Worm (Caenorhabditis elegans) whole organism, young adult: Measurements from ENCODE around the gene Y76A2B.4.
"Not testable (repeated sequence)": the region's sequence is repeated elsewhere in the genome, so short reads cannot be mapped to it uniquely, and the experiment has no call there.

Experiments used
- F52B5.7 ChIP-seq: sonication (generic microtip); optimal IDR thresholded peaks from 2 replicates; lab custom pipeline; 2016; ENCODE audit warnings: mild to moderate bottlenecking, missing genetic modification characterization, missing compliant biosample characterization
- bed-2 ChIP-seq: fragments of 200-800 bp; sonication (Bioruptor generic); IDR thresholded peaks from 2 replicates; pipeline ENCODE4 v1.3.6; 2022; ENCODE audit warnings: missing genetic modification reagents, missing genetic modification characterization, missing compliant biosample characterization
- ceh-27 ChIP-seq: fragments of 200-800 bp; sonication (Bioruptor generic); optimal IDR thresholded peaks from 2 replicates; lab custom pipeline; 2018; ENCODE audit warnings: mild to moderate bottlenecking, missing genetic modification characterization, moderate library complexity, missing compliant biosample characterization
- ceh-79 ChIP-seq: sonication (generic microtip); optimal IDR thresholded peaks from 2 replicates; lab custom pipeline; 2017; ENCODE audit warnings: mild to moderate bottlenecking, missing genetic modification characterization, missing compliant biosample characterization
- dox-1 ChIP-seq: fragments of 200-800 bp; sonication (Bioruptor generic); IDR thresholded peaks from 2 replicates; pipeline ENCODE4 v1.3.6; 2022; ENCODE audit warnings: missing genetic modification reagents, missing genetic modification characterization, missing compliant biosample characterization
- lag-1 ChIP-seq: fragments of 200-800 bp; sonication (Bioruptor generic); IDR thresholded peaks from 2 replicates; pipeline ENCODE4 v1.3.6; 2022; ENCODE audit warnings: missing genetic modification reagents, missing genetic modification characterization, missing compliant biosample characterization
- lin-35 ChIP-seq, 3 experiments: fragments of 150-350 bp in 2 of 3; sonication (generic microtip) in 1 of 3; optimal IDR thresholded peaks; 2 replicates each; lab custom pipeline; 2014 to 2018; ENCODE audit warnings: missing biosample characterization in 3 of 3, missing genetic modification characterization in 3 of 3, missing genetic modification reagents in 3 of 3
- madf-10 ChIP-seq: sonication (generic microtip); optimal IDR thresholded peaks from 2 replicates; lab custom pipeline; 2016; ENCODE audit warnings: mild to moderate bottlenecking, missing genetic modification characterization, missing compliant biosample characterization
- pbrm-1 ChIP-seq: fragments of 200-800 bp; sonication (Bioruptor generic); IDR thresholded peaks from 2 replicates; pipeline ENCODE4 v1.3.6; 2022; ENCODE audit warnings: missing genetic modification reagents, missing genetic modification characterization, missing compliant biosample characterization
- sptf-2 ChIP-seq: fragments of 200-800 bp; sonication (Bioruptor generic); optimal IDR thresholded peaks from 2 replicates; lab custom pipeline; 2018; ENCODE audit warnings: mild to moderate bottlenecking, missing genetic modification characterization, missing compliant biosample characterization
- zim-3 ChIP-seq: sonication (generic microtip); optimal IDR thresholded peaks from 2 replicates; lab custom pipeline; 2017; ENCODE audit warnings: mild to moderate bottlenecking, missing genetic modification characterization, moderate library complexity, missing compliant biosample characterization
- ztf-22 ChIP-seq: fragments of 200-800 bp; sonication (Bioruptor generic); optimal IDR thresholded peaks from 2 replicates; lab custom pipeline; 2018; ENCODE audit warnings: mild to moderate bottlenecking, missing genetic modification characterization, moderate library complexity, missing compliant biosample characterization
- ztf-3 ChIP-seq: fragments of 200-800 bp; sonication (Bioruptor generic); optimal IDR thresholded peaks from 2 replicates; lab custom pipeline; 2018; ENCODE audit warnings: mild to moderate bottlenecking, missing genetic modification characterization, missing compliant biosample characterization

Y76A2B.4 gene

DNA sequence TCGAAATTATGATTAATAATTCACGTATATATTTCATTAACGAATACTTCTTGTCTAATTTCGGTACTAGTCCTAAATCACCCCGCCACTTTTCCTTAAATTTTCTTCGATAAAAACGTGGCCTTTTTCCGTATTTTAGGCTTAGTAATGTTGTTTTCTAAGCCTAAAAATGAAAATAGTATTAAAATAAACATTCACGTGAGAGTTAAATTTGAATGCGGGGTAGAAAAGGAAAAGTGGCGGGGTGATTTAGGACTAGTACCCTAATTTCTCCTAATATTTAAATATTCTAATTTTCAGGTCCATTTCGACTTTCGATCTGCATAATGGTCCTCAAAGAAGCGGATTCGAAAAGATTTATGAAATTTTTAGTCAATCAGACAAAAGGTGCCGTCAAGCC is 47.7 kb downstream of the Y76A2B.4 start, which contains the start of gene T28A8.6:
T28A8.6 (plus strand) TSS at position 301 of the 400 bp plus-strand sequence.
- TF ChIP-seq madf-10; bed-2 (GFP tag; lab: Robert Waterston, UW); sptf-2 (GFP tag; lab: Kevin White, UChicago): not testable (repeated sequence)
- TF ChIP-seq, all 124 proteins: peak for 0; not testable (repeated sequence) for 124

- TF ChIP-seq F52B5.7 (tag; lab: Kevin White, UChicago) (no peak), dox-1 (GFP tag; lab: Robert Waterston, UW) (no peak), zim-3 (no peak), ceh-27 (GFP tag; lab: Kevin White, UChicago) (no peak), lin-35 (GFP tag; optimal IDR thresholded peaks at IDR 0.05; lab: Kevin White, UChicago) (no peak), pbrm-1 (no peak), lag-1 (GFP tag; lab: Robert Waterston, UW) (no peak), ztf-22 (no peak), ceh-79 (tag; lab: Kevin White, UChicago) (no peak), ztf-3 (GFP tag; lab: Kevin White, UChicago) (no peak)
- TF ChIP-seq, all 124 proteins: peak for 0
These were observed 51.0 kb downstream of the Y76A2B.4 start, which contains the start of gene T28A8.2 for ce11 chrIII:13495571-13495970. Gene T28A8.2 (minus strand): TSS chrIII:13495671.
